Worm (Caenorhabditis elegans) whole organism, L4 larva: ENCODE results near the gene C16A11.2.

Source experiments
- F10B5.3 ChIP-seq: sonication (generic microtip); optimal IDR thresholded peaks from 2 replicates; lab custom pipeline; 2016; ENCODE audit warnings: mild to moderate bottlenecking, missing genetic modification characterization, missing compliant biosample characterization
- F44E2.7 ChIP-seq: fragments of 200-800 bp; sonication (Bioruptor generic); IDR thresholded peaks from 2 replicates; pipeline ENCODE4 v2.1.2; 2022; ENCODE audit warnings: missing genetic modification characterization, missing compliant biosample characterization
- Y5F2A.4 ChIP-seq: fragments of 200-800 bp; sonication (Bioruptor generic); optimal IDR thresholded peaks from 2 replicates; lab custom pipeline; 2018; ENCODE audit warnings: mild to moderate bottlenecking, missing genetic modification characterization, missing compliant biosample characterization
- aha-1 ChIP-seq: fragments of 150-350 bp; peaks from one replicate; lab custom pipeline; 2014; ENCODE audit warnings: missing biosample characterization, missing genetic modification characterization
- aly-2 ChIP-seq: sonication (generic microtip); optimal IDR thresholded peaks from 2 replicates; lab custom pipeline; 2018; ENCODE audit warnings: missing biosample characterization, missing genetic modification characterization
- ceh-28 ChIP-seq: fragments of 150-350 bp; optimal IDR thresholded peaks from 2 replicates; lab custom pipeline; 2014; ENCODE audit warnings: missing biosample characterization, missing genetic modification reagents, missing genetic modification characterization
- ceh-32 ChIP-seq: sonication (generic microtip); optimal IDR thresholded peaks from 2 replicates; lab custom pipeline; 2016; ENCODE audit warnings: mild to moderate bottlenecking, missing genetic modification characterization, missing compliant biosample characterization; ENCODE audit not compliant: poor library complexity
- ceh-44 ChIP-seq: fragments of 200-800 bp; sonication (Bioruptor generic); IDR thresholded peaks from 2 replicates; pipeline ENCODE4 v1.3.6; 2022; ENCODE audit warnings: missing genetic modification reagents, missing genetic modification characterization, missing compliant biosample characterization
- ceh-62 ChIP-seq: sonication (generic microtip); optimal IDR thresholded peaks from 2 replicates; lab custom pipeline; 2017; ENCODE audit warnings: missing biosample characterization, missing genetic modification characterization
- daf-16 ChIP-seq, 3 experiments: sonication (generic microtip); optimal IDR thresholded peaks; 2 replicates each; lab custom pipeline; 2016 to 2017; ENCODE audit warnings: missing genetic modification characterization in 3 of 3, missing genetic modification reagents in 3 of 3, mild to moderate bottlenecking in 2 of 3, missing compliant biosample characterization in 2 of 3, missing biosample characterization in 1 of 3, moderate library complexity in 1 of 3
- daf-8 ChIP-seq: fragments of 200-800 bp; sonication (Bioruptor generic); IDR thresholded peaks from 2 replicates; pipeline ENCODE4 v1.3.6; 2022; ENCODE audit warnings: missing genetic modification characterization, missing compliant biosample characterization
- dmd-6 ChIP-seq: fragments of 200-800 bp; sonication (Bioruptor generic); IDR thresholded peaks from 2 replicates; pipeline ENCODE4 v1.3.6; 2022; ENCODE audit warnings: missing genetic modification reagents, missing genetic modification characterization, missing compliant biosample characterization
- dmd-8 ChIP-seq: fragments of 200-800 bp; sonication (Bioruptor generic); IDR thresholded peaks from 2 replicates; pipeline ENCODE4 v1.3.6; 2022; ENCODE audit warnings: missing genetic modification characterization, missing compliant biosample characterization
- dpl-1 ChIP-seq: fragments of 150-350 bp; optimal IDR thresholded peaks from 2 replicates; lab custom pipeline; 2014; ENCODE audit warnings: missing biosample characterization, missing genetic modification reagents, missing genetic modification characterization
- dve-1 ChIP-seq: sonication (generic microtip); optimal IDR thresholded peaks from 2 replicates; lab custom pipeline; 2017; ENCODE audit warnings: antibody characterized with exemption, mild to moderate bottlenecking, missing genetic modification characterization, missing compliant biosample characterization; ENCODE audit not compliant: insufficient read depth
- fkh-10 ChIP-seq: fragments of 150-350 bp; optimal IDR thresholded peaks from 2 replicates; lab custom pipeline; 2014; ENCODE audit warnings: missing biosample characterization, missing genetic modification reagents, missing genetic modification characterization
- fos-1 ChIP-seq: fragments of 150-350 bp; optimal IDR thresholded peaks from 2 replicates; lab custom pipeline; 2014; ENCODE audit warnings: missing biosample characterization, missing genetic modification characterization
- hif-1 ChIP-seq, 2 experiments: sonication (generic microtip); optimal IDR thresholded peaks; 2 replicates each; lab custom pipeline; 2016 to 2017; ENCODE audit warnings: missing compliant biosample characterization in 2 of 2, missing genetic modification characterization in 2 of 2, missing genetic modification reagents in 2 of 2, missing genotype in 2 of 2, mild to moderate bottlenecking in 1 of 2
- hlh-11 ChIP-seq: fragments of 200-800 bp; sonication (Bioruptor generic); optimal IDR thresholded peaks from 2 replicates; lab custom pipeline; 2018; ENCODE audit warnings: mild to moderate bottlenecking, missing genetic modification characterization, missing compliant biosample characterization
- lim-7 ChIP-seq: fragments of 200-800 bp; sonication (Bioruptor generic); IDR thresholded peaks from 2 replicates; pipeline ENCODE4 v1.3.6; 2022; ENCODE audit warnings: missing genetic modification characterization, missing compliant biosample characterization
- lin-13 ChIP-seq: fragments of 150-350 bp; optimal IDR thresholded peaks from 2 replicates; lab custom pipeline; 2014; ENCODE audit warnings: missing biosample characterization, missing genetic modification reagents, missing genetic modification characterization
- lin-15B ChIP-seq: fragments of 150-350 bp; sonication (generic microtip); optimal IDR thresholded peaks from 3 replicates; lab custom pipeline; 2014; ENCODE audit warnings: missing biosample characterization, missing genetic modification characterization
- lin-39 ChIP-seq: fragments of 150-350 bp; optimal IDR thresholded peaks from 2 replicates; lab custom pipeline; 2014; ENCODE audit warnings: missing biosample characterization, missing genetic modification reagents, missing genetic modification characterization
- lir-3 ChIP-seq: sonication (generic microtip); optimal IDR thresholded peaks from 2 replicates; lab custom pipeline; 2016; ENCODE audit warnings: mild to moderate bottlenecking, missing genetic modification characterization, missing compliant biosample characterization
- mes-2 ChIP-seq: sonication (generic microtip); optimal IDR thresholded peaks from 2 replicates; lab custom pipeline; 2016; ENCODE audit warnings: missing genotype, mild to moderate bottlenecking, missing genetic modification characterization, missing compliant biosample characterization; ENCODE audit not compliant: poor library complexity, severe bottlenecking
- nhr-11 ChIP-seq: fragments of 150-350 bp; optimal IDR thresholded peaks from 2 replicates; lab custom pipeline; 2014; ENCODE audit warnings: missing biosample characterization, missing genetic modification characterization
- nhr-28 ChIP-seq: fragments of 150-350 bp; optimal IDR thresholded peaks from 2 replicates; lab custom pipeline; 2014; ENCODE audit warnings: missing biosample characterization, missing genetic modification characterization
- nhr-41 ChIP-seq: fragments of 200-800 bp; sonication (Bioruptor generic); IDR thresholded peaks from 2 replicates; pipeline ENCODE4 v1.3.6; 2022; ENCODE audit warnings: missing genetic modification reagents, missing genetic modification characterization, missing compliant biosample characterization
- nhr-48 ChIP-seq: sonication (generic microtip); optimal IDR thresholded peaks from 2 replicates; lab custom pipeline; 2016; ENCODE audit warnings: mild to moderate bottlenecking, missing genetic modification characterization, missing compliant biosample characterization
- pqm-1 ChIP-seq: sonication (generic microtip); optimal IDR thresholded peaks from 2 replicates; lab custom pipeline; 2017; ENCODE audit warnings: missing biosample characterization, missing genetic modification characterization
- spr-3 ChIP-seq: fragments of 200-800 bp; sonication (Bioruptor generic); optimal IDR thresholded peaks from 2 replicates; lab custom pipeline; 2018; ENCODE audit warnings: mild to moderate bottlenecking, missing genetic modification characterization, missing compliant biosample characterization
- unc-62 ChIP-seq, 3 experiments: fragments of 150-350 bp in 1 of 3; sonication (generic microtip); optimal IDR thresholded peaks in 2 of 3; peaks in 1 of 3; 1 replicate in 1 of 3; 2 replicates in 2 of 3; lab custom pipeline; 2014 to 2017; ENCODE audit warnings: missing biosample characterization in 3 of 3, missing genetic modification characterization in 3 of 3, missing genetic modification reagents in 3 of 3, missing genotype in 1 of 3
- vab-7 ChIP-seq: fragments of 200-800 bp; sonication (Bioruptor generic); IDR thresholded peaks from 2 replicates; pipeline ENCODE4 v1.3.6; 2022; ENCODE audit warnings: missing genetic modification reagents, missing genetic modification characterization, missing compliant biosample characterization
- ztf-7 ChIP-seq: fragments of 150-350 bp; optimal IDR thresholded peaks from 2 replicates; lab custom pipeline; 2014; ENCODE audit warnings: missing biosample characterization, missing genetic modification characterization

C16A11.2 gene

ce11 chrII:4194127-4194526 is 43.9 kb upstream of the C16A11.2 start, which contains the start of gene mth-2 (continued):
- no peak for TF ChIP-seq nhr-41 (GFP tag; lab: Robert Waterston, UW)
- TF ChIP-seq F10B5.3 (tag; lab: Kevin White, UChicago) = no peak
- TF ChIP-seq lim-7 (GFP tag; lab: Robert Waterston, UW) = no peak
- no peak for TF ChIP-seq fkh-10 (GFP tag; lab: Kevin White, UChicago)
- no peak for TF ChIP-seq ztf-7
- TF ChIP-seq ceh-62 (tag; lab: Kevin White, UChicago) = no peak
- TF ChIP-seq dve-1 (tag; lab: Kevin White, UChicago) = peak; percentile 53
- peak; percentile 18 for TF ChIP-seq mes-2 (tag; lab: Kevin White, UChicago)
- no peak for TF ChIP-seq lir-3 (tag; lab: Kevin White, UChicago)
- TF ChIP-seq vab-7 (GFP tag; lab: Robert Waterston, UW) = no peak
- TF ChIP-seq dpl-1 (GFP tag; lab: Kevin White, UChicago) = no peak
- no peak for TF ChIP-seq ceh-28 (tag; lab: Kevin White, UChicago)
- no peak for TF ChIP-seq spr-3
- TF ChIP-seq pqm-1 (tag; lab: Kevin White, UChicago) = peak; percentile 77
- TF ChIP-seq ceh-44 (GFP tag; lab: Robert Waterston, UW) = no peak
- no peak for TF ChIP-seq nhr-11 (tag; lab: Kevin White, UChicago)
- TF ChIP-seq lin-13 (GFP tag; lab: Kevin White, UChicago) = no peak
- TF ChIP-seq unc-62 (GFP tag; optimal IDR thresholded peaks at IDR 0.05 in 1 of 2; lab: Kevin White, UChicago) = peak in 1 of 2 experiments; percentile 43
- no peak for TF ChIP-seq unc-62 (tag; optimal IDR thresholded peaks at IDR 0.05; lab: Kevin White, UChicago)
- no peak for TF ChIP-seq nhr-48
- TF ChIP-seq hif-1 (tag; optimal IDR thresholded peaks at IDR 0.05; lab: Kevin White, UChicago) = no peak
- no peak for TF ChIP-seq daf-16 (GFP tag; optimal IDR thresholded peaks at IDR 0.05; lab: Kevin White, UChicago)
- TF ChIP-seq daf-16 (tag; optimal IDR thresholded peaks at IDR 0.05; lab: Kevin White, UChicago) = peak; percentile 58
- no peak for TF ChIP-seq aha-1 (tag; lab: Kevin White, UChicago)
- TF ChIP-seq lin-15B (tag; lab: Kevin White, UChicago) = no peak
- no peak for TF ChIP-seq fos-1 (tag; lab: Kevin White, UChicago)

- TF ChIP-seq F44E2.7 (no peak), daf-16 (GFP tag; optimal IDR thresholded peaks at IDR 0.05; lab: Kevin White, UChicago) (no peak), daf-16 (tag; optimal IDR thresholded peaks at IDR 0.05; lab: Kevin White, UChicago) (peak; percentile 42), ceh-32 (tag; lab: Kevin White, UChicago) (no peak), pqm-1 (tag; lab: Kevin White, UChicago) (peak; percentile 68), Y5F2A.4 (no peak), lin-39 (no peak), dmd-8 (no peak), hlh-11 (tag; lab: Kevin White, UChicago) (peak; percentile 12), dmd-6 (GFP tag; lab: Robert Waterston, UW) (peak; percentile 29; the same call in 1 of the 2 replicates)
Observed at ce11 chrII:4203729-4204184, 34.2 kb upstream of the C16A11.2 start, which contains the start of gene mth-1. mth-1 (minus strand) TSS chrII:4203779.

- TF ChIP-seq nhr-28 (no peak), ztf-7 (no peak), aly-2 (no peak), F10B5.3 (tag; lab: Kevin White, UChicago) (no peak), daf-8 (GFP tag; lab: Robert Waterston, UW) (no peak)
Observed at ce11 chrII:4209071-4209747, 28.8 kb upstream of the C16A11.2 start, which contains the start of gene F31D5.6. F31D5.6 (plus strand) TSS chrII:4209697.

- TF ChIP-seq F10B5.3 (tag; lab: Kevin White, UChicago) (no peak), unc-62 (GFP tag; optimal IDR thresholded peaks at IDR 0.05 in 1 of 2; lab: Kevin White, UChicago) (no peak), unc-62 (tag; optimal IDR thresholded peaks at IDR 0.05; lab: Kevin White, UChicago) (no peak), nhr-41 (GFP tag; lab: Robert Waterston, UW) (no peak)
Observed at ce11 chrII:4211113-4211512, 26.9 kb upstream of the C16A11.2 start, which contains the start of gene F31D5.7. F31D5.7 (plus strand) TSS chrII:4211413.
